Fruit fly (Drosophila melanogaster) whole organism, pupa: Measurements from ENCODE around the gene CG15356.
A peak's percentile ranks its signal among the peaks of the same experiment; 100 is the strongest.

Experiments used
- CG10348 ChIP-seq: fragments of 200-800 bp; sonication (Bioruptor generic); IDR thresholded peaks from 2 replicates; pipeline ENCODE4 v1.3.6; 2022; ENCODE audit warnings: missing biosample characterization, missing genetic modification characterization
- CG12605 ChIP-seq: fragments of 200-800 bp; sonication (Bioruptor generic); IDR thresholded peaks from 2 replicates; pipeline ENCODE4 v1.3.6; 2022; ENCODE audit warnings: missing biosample characterization, missing genetic modification characterization
- CG13204 ChIP-seq: fragments of 200-800 bp; sonication (Bioruptor generic); optimal IDR thresholded peaks from 2 replicates; lab custom pipeline; 2018; ENCODE audit warnings: missing biosample characterization, mild to moderate bottlenecking, missing genetic modification characterization, moderate library complexity
- CG14655 ChIP-seq: fragments of 200-800 bp; sonication (Bioruptor generic); optimal IDR thresholded peaks from 3 replicates; lab custom pipeline; 2017; ENCODE audit warnings: mild to moderate bottlenecking, missing biosample characterization, missing genetic modification reagents, missing genetic modification characterization
- CG15710 ChIP-seq: fragments of 200-800 bp; sonication (Bioruptor generic); optimal IDR thresholded peaks from 2 replicates; lab custom pipeline; 2018; ENCODE audit warnings: missing biosample characterization, mild to moderate bottlenecking, missing genetic modification characterization, moderate library complexity
- CG17806 ChIP-seq: fragments of 200-800 bp; sonication (Bioruptor generic); optimal IDR thresholded peaks from 2 replicates; lab custom pipeline; 2018; ENCODE audit warnings: missing biosample characterization, mild to moderate bottlenecking, missing genetic modification characterization, moderate library complexity
- CG32121 ChIP-seq: fragments of 200-800 bp; sonication (Bioruptor generic); IDR thresholded peaks from 2 replicates; pipeline ENCODE4 v1.3.6; 2022; ENCODE audit warnings: missing biosample characterization, missing genetic modification characterization
- CG34367 ChIP-seq: fragments of 200-800 bp; sonication (Bioruptor generic); optimal IDR thresholded peaks from 2 replicates; lab custom pipeline; 2018; ENCODE audit warnings: missing biosample characterization, mild to moderate bottlenecking, missing genetic modification characterization
- CG4496 ChIP-seq: fragments of 200-800 bp; sonication (Bioruptor generic); IDR thresholded peaks from 3 replicates; pipeline ENCODE4 v1.3.6; 2022; ENCODE audit warnings: missing biosample characterization, missing genetic modification characterization
- CG8301 ChIP-seq: fragments of 200-800 bp; sonication (Bioruptor generic); optimal IDR thresholded peaks from 2 replicates; lab custom pipeline; 2018; ENCODE audit warnings: missing biosample characterization, mild to moderate bottlenecking, missing genetic modification characterization
- CG9948 ChIP-seq: fragments of 200-800 bp; sonication (Bioruptor generic); optimal IDR thresholded peaks from 2 replicates; lab custom pipeline; 2018; ENCODE audit warnings: missing biosample characterization, mild to moderate bottlenecking, missing genetic modification characterization, moderate library complexity
- D1 ChIP-seq: fragments of 200-800 bp; sonication (Bioruptor generic); optimal IDR thresholded peaks from 2 replicates; lab custom pipeline; 2018; ENCODE audit warnings: missing biosample characterization, mild to moderate bottlenecking, missing genetic modification characterization, moderate library complexity
- EcR ChIP-seq: fragments of 200-800 bp; sonication (Bioruptor generic); optimal IDR thresholded peaks from 3 replicates; lab custom pipeline; 2019; ENCODE audit warnings: missing biosample characterization, missing genetic modification characterization, mild to moderate bottlenecking, moderate library complexity, missing genetic modification reagents
- Ets98B ChIP-seq: fragments of 200-800 bp; sonication (Bioruptor generic); IDR thresholded peaks from 2 replicates; pipeline ENCODE4 v1.3.6; 2022; ENCODE audit warnings: missing biosample characterization, missing genetic modification characterization
- Pif1A ChIP-seq: fragments of 200-800 bp; sonication (Bioruptor generic); optimal IDR thresholded peaks from 3 replicates; lab custom pipeline; 2016; ENCODE audit warnings: missing biosample characterization, missing genetic modification characterization
- Pif1B ChIP-seq: fragments of 200-800 bp; sonication (Bioruptor generic); optimal IDR thresholded peaks from 3 replicates; lab custom pipeline; 2016; ENCODE audit warnings: missing biosample characterization, missing genetic modification characterization
- Snoo ChIP-seq: fragments of 200-800 bp; sonication (Bioruptor generic); optimal IDR thresholded peaks from 3 replicates; lab custom pipeline; 2017; ENCODE audit warnings: missing biosample characterization, mild to moderate bottlenecking, missing genetic modification characterization, inconsistent platforms
- fd96Ca ChIP-seq: fragments of 200-800 bp; sonication (Bioruptor generic); IDR thresholded peaks from 3 replicates; pipeline ENCODE4 v1.3.6; 2022; ENCODE audit warnings: missing biosample characterization, missing genetic modification characterization
- gl ChIP-seq: fragments of 200-800 bp; sonication (Bioruptor generic); optimal IDR thresholded peaks from 2 replicates; lab custom pipeline; 2018; ENCODE audit warnings: missing biosample characterization, mild to moderate bottlenecking, missing genetic modification characterization
- rn ChIP-seq: fragments of 200-800 bp; sonication (Bioruptor generic); IDR thresholded peaks from 2 replicates; pipeline ENCODE4 v1.3.6; 2022; ENCODE audit warnings: missing biosample characterization, missing genetic modification characterization

The CG15356 gene

DNA sequence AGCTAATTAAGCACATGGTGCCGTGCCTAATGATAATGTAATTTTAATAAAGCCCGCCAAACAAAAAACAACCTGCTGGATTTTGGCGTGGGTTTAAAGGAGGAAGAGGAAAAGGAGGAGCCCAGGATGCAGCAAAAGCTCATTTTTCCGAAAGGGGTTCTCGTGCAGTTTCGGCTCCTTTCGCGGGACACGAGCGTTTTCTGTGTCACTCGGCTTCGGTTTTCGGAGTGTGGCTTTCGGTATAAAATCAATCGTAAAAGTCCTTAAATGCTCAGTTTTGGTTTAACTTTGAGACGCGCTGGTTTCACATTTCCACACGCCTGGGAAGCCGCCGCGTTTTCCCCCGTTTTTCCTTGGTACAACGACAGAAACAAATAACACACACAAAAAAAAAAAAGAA, 30.9 kb upstream of the CG15356 start:
- no peak for TF ChIP-seq CG32121
- no peak for TF ChIP-seq CG4496 (GFP tag; lab: Robert Waterston, UW)
- TF ChIP-seq CG14655 (GFP tag; lab: Kevin White, UChicago) = no peak

DNA sequence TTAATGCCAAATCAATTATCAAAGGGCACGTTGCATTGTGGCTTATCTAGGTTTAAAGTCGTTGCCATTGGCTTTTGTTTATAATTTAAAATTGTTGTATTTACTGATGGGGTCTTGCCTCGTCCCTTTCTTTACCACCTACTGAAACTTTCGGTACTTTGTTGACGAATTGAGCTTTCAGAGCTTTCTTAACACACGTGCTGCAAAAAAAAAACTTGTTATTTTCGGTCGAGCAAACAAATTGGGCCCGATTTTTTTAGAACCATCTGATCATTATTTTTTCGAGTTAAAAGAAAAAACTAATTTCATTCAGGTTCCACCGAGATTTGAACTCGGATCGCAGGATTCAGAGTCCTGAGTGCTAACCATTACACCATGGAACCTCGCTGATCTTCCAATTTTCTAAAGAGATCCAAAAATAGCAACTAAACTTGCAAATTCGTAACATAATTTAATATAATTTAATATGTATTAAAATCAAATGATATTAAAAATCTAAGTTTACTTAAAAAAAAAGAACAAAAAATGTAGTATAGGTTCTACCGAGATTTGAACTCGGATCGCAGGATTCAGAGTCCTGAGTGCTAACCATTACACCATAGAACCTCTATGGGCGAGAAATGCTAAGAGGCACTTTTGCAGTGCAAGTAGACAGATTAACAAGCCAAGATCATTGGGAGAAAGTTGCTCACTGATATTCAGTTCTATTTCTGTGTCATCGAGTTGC, 29.9 kb upstream of the CG15356 start:
- no peak for TF ChIP-seq CG32121

DNA sequence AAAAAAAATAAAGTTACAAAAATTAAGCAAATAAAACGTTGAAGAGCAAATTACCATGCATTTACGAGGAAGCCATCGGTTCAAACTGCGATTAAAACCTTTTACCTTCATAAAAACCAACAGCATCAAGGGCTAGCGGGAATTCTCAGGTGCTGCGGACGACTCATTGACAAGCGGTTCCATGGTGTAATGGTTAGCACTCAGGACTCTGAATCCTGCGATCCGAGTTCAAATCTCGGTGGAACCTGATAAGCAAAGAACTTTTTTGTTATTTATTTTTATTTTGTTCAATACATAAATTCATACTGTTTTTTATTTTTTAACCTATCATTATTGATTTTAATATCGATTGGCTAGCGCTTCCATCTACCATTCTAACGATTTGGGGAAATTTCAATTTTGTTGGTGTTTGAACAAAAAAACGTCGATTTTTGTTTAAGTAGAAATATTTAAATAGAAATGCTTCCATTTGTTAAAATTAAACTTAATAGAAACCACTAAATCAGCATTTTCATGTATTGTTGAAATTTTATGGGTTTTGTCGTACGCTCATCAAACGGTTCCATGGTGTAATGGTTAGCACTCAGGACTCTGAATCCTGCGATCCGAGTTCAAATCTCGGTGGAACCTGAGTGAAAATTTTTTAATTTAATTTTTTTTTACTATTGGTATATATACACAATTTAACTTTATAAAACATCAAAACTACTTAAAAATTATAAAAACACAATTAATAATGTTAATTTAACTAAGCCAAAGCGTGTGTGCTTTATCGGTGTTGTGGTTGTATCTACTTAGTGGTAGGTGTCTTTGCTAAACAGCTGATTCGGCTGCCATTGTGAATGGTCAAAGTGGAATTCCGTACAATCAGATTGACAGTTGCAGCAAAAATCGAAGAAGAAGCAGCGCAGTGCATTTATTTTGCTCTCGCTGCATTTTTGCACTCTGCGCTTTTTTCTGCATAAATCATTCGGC, 28.7 kb upstream of the CG15356 start, which contains the start of gene CG4238:
TSS of gene CG4238 (plus strand) at position 880 of the 975 bp plus-strand sequence.
- TF ChIP-seq CG17806 (tag; lab: Kevin White, UChicago) (no peak), D1 (tag; lab: Kevin White, UChicago) (peak; percentile 9)

DNA sequence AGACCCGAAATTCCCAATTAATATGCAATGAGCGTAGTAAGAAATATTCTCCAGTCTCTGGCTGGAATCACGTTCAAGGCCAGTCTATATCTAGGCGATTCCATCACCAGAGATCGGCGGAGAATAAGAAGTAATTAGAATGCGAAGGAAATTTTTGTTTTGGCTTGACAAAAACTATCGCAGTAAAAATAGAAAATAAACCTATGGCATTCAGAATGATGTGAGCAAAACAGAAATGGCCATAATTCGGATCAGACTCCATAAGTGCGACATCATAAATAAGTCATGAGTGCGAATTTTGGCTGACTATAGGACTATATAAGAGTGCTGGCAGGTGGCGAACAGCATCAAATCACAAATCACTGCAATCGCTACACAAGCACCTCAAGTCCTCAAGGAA, 27.6 kb upstream of the CG15356 start, which contains the start of gene Nplp4:
TSS of gene Nplp4 (plus strand) at position 301 of the 400 bp plus-strand sequence.
- no peak for TF ChIP-seq CG4496 (GFP tag; lab: Robert Waterston, UW)
- TF ChIP-seq CG17806 (tag; lab: Kevin White, UChicago) = no peak
- no peak for TF ChIP-seq CG9948 (tag; lab: Kevin White, UChicago)
- TF ChIP-seq gl (tag; lab: Kevin White, UChicago) = no peak
- TF ChIP-seq CG12605 (GFP tag; lab: Robert Waterston, UW) = no peak
- no peak for TF ChIP-seq Pif1B (GFP tag; lab: Kevin White, UChicago)
- no peak for TF ChIP-seq CG15710 (tag; lab: Kevin White, UChicago)
- no peak for TF ChIP-seq CG14655 (GFP tag; lab: Kevin White, UChicago)
- no peak for TF ChIP-seq CG13204
- no peak for TF ChIP-seq CG34367 (tag; lab: Kevin White, UChicago)
- TF ChIP-seq, all 21 proteins: peak for 0

DNA sequence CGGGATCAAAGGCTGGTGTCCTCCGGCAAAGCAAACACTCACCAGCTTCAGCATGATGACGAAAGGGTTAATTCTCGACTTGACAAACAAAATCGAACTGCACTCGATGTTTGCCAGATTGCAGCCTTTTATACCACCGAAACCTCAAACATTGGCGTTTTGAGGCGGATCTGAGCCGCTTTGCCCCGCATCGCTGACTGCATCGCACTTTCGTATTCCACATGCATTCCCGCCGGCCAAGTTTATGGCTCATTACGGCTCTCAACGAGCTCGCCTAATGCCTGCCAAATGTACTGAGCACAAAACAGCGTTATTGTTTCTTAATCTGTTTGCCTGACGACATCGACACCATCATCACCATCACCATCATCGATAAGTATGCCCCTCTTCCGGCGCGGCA, 26.5 kb upstream of the CG15356 start, which contains the start of gene CG15353:
TSS of gene CG15353 (minus strand) at position 101 of the 400 bp plus-strand sequence.
- TF ChIP-seq CG13204 (no peak), Ets98B (GFP tag; lab: Robert Waterston, UW) (no peak), CG34367 (tag; lab: Kevin White, UChicago) (no peak), CG8301 (no peak), fd96Ca (GFP tag; lab: Robert Waterston, UW) (no peak), CG4496 (GFP tag; lab: Robert Waterston, UW) (no peak), CG12605 (GFP tag; lab: Robert Waterston, UW) (no peak), CG14655 (GFP tag; lab: Kevin White, UChicago) (no peak), rn (GFP tag; lab: Robert Waterston, UW) (no peak), CG10348 (no peak), Snoo (tag; lab: Kevin White, UChicago) (no peak), CG17806 (tag; lab: Kevin White, UChicago) (no peak), CG32121 (no peak), Pif1B (GFP tag; lab: Kevin White, UChicago) (no peak), Pif1A (GFP tag; lab: Kevin White, UChicago) (no peak), EcR (GFP tag; lab: Kevin White, UChicago) (no peak), gl (tag; lab: Kevin White, UChicago) (no peak), D1 (tag; lab: Kevin White, UChicago) (no peak), CG15710 (tag; lab: Kevin White, UChicago) (no peak)
- TF ChIP-seq, all 21 proteins: peak for 0

DNA sequence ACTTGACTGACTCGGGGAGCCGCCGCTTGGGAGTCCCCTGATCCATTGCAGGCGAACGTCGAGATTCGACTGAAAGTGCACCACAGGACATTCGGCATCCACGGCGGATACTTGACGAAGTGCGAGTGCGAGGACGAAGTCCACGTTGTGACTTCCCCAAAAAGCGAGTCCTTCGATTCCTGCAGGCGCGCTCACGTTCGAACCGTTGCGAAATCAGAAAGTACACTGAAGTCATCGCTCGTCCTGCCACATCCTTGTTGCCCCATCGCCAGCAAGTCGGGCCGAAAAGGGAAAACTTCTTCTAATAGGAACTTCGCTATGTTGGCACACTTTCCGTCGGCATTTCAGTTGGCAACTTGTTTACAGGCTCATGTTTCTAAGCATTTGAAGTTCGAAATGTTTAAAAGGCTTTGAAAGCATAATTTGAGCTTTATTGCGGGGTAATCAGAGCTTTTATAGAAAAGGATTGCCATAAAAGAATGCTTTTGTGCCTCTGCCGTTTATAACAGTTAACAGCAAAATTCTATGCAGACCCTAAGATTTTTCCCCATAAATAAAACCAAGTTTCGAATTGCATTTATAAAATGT, 25.6 kb upstream of the CG15356 start, which contains the start of gene CG33543:
TSS of gene CG33543 (minus strand) at position 232 of the 588 bp plus-strand sequence.
- no peak for TF ChIP-seq Ets98B (GFP tag; lab: Robert Waterston, UW)
- no peak for TF ChIP-seq CG13204
- TF ChIP-seq CG34367 (tag; lab: Kevin White, UChicago) = no peak
- no peak for TF ChIP-seq D1 (tag; lab: Kevin White, UChicago)
- TF ChIP-seq gl (tag; lab: Kevin White, UChicago) = no peak
- no peak for TF ChIP-seq Pif1A (GFP tag; lab: Kevin White, UChicago)
- TF ChIP-seq rn (GFP tag; lab: Robert Waterston, UW) = no peak
- no peak for TF ChIP-seq CG8301
